Fruit fly (Drosophila melanogaster): ENCODE measurements around the gene atms.

The atms gene

DNA sequence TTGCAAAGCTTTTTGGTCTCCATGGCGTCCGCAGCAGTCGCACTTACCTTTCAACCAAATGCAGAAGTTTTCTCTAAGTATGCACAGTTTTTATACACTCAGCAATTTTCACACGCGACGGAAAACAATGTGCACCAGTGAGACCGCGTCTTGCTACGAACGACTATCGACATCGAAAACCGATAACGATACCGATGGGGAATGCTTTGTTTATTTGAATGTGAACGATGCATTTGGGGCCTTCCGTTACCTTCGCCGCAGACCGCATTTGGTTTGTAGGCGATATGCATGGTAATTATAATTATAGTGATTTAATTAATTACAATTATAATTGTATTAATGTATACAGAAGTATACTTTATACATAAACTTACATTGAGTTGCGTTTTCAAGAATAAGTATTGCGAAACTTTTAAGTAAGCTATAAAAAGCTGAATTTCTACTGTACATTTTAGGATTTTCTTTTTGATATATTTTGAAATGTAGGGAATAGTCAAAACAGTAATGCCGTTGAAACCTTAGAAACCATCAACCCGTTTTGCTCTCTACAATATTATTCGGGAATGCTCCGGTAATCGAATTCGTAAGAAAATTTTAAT lies 62.2 kb downstream of the atms start, which contains the start of the genes Hus1-like and ctrip (continued):
- TF ChIP-seq Kr (GFP tag; optimal IDR thresholded peaks at IDR 0.05): no peak
- no peak for TF ChIP-seq Oli (tag; optimal IDR thresholded peaks at IDR 0.05)
- TF ChIP-seq h (optimal IDR thresholded peaks at IDR 0.05): no peak
- peak; percentile 15 for TF ChIP-seq CG31365 (tag; optimal IDR thresholded peaks at IDR 0.05)
- peak; percentile 31; the same call in 1 of the 2 replicates for TF ChIP-seq hbn (GFP tag; IDR thresholded peaks at IDR 0.05; ENCODE audit: partially characterized antibody)
- TF ChIP-seq nmo (GFP tag; optimal IDR thresholded peaks at IDR 0.05): peak; percentile 33
- TF ChIP-seq CG30020 (tag; optimal IDR thresholded peaks at IDR 0.05): peak; percentile 95
- peak; percentile 63 for TF ChIP-seq pzg (GFP tag; optimal IDR thresholded peaks at IDR 0.05)
- TF ChIP-seq CG7745 (tag; optimal IDR thresholded peaks at IDR 0.05): no peak
- TF ChIP-seq CG17359 (tag; optimal IDR thresholded peaks at IDR 0.05): no peak

DNA sequence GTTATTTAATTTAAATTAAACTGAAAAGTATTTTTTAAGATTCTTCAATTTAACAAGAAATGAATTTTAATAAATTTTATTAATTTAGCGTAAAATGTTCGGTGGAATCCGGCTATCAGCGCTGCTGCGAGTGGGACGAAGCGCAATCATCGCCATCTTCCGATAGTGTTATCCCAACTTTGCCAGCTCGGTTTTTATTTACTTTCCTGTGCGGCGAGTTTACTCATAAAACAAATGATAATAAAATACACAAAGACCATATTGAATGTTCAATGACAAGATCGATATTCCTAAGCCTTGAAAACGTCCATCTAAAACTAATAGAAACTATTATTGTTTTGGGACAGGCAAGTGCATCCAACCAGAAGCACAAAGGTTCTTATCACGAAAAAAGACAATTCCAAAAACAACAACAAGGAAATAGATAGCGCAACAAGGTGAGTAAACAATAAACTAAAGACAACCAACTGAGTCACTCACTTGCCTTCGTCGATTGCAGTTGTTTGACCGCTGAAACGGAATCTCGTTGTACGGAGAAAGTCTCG lies 63.4 kb downstream of the atms start:
- TF ChIP-seq CG4360 (GFP tag; IDR thresholded peaks at IDR 0.05) (peak; percentile 71), aop (GFP tag; IDR thresholded peaks at IDR 0.05) (no peak), CG1792 (GFP tag; optimal IDR thresholded peaks at IDR 0.05) (peak; percentile 58), CG15011 (GFP tag; optimal IDR thresholded peaks at IDR 0.05) (peak; percentile 61), CG4617 (GFP tag; optimal IDR thresholded peaks at IDR 0.05; ENCODE audit: borderline replicate concordance) (peak; percentile 41), CG7271 (tag; optimal IDR thresholded peaks at IDR 0.05) (peak; percentile 12), CG15269 (tag; optimal IDR thresholded peaks at IDR 0.05) (no peak), CG8924 (tag; optimal IDR thresholded peaks at IDR 0.05) (peak; percentile 67), ssp (GFP tag; IDR thresholded peaks at IDR 0.05) (peak; percentile 98), tup (GFP tag; optimal IDR thresholded peaks at IDR 0.05) (no peak), CG2116 (GFP tag; optimal IDR thresholded peaks at IDR 0.05) (peak; percentile 55), CG42726 (GFP tag; IDR thresholded peaks at IDR 0.05; ENCODE audit: partially characterized antibody) (peak; percentile 71; the same call in 1 of the 2 replicates), Gug (GFP tag; IDR thresholded peaks at IDR 0.05) (peak; percentile 73; the same call in 3 of the 4 replicates), Sox102F (GFP tag; optimal IDR thresholded peaks at IDR 0.05) (no peak), unc-4 (GFP tag; IDR thresholded peaks at IDR 0.05; ENCODE audit: partially characterized antibody) (peak; percentile 62), CG11504 (tag; optimal IDR thresholded peaks at IDR 0.05) (no peak), CG8281 (tag; optimal IDR thresholded peaks at IDR 0.05) (peak; percentile 42), CG17802 (tag; optimal IDR thresholded peaks at IDR 0.05) (peak; percentile 91), fd96Cb (tag; optimal IDR thresholded peaks at IDR 0.05) (peak; percentile 33), CG14860 (GFP tag; IDR thresholded peaks at IDR 0.05; ENCODE audit: partially characterized antibody) (peak; percentile 43; the same call in 2 of the 3 replicates), Sin3A (optimal IDR thresholded peaks at IDR 0.05) (peak; percentile 38), Drgx (GFP tag; IDR thresholded peaks at IDR 0.05) (0 out of 2 replicates have a peak, but pooled peaks have one; percentile 5), Eip74EF (GFP tag; optimal IDR thresholded peaks at IDR 0.05) (peak in 1 of 2 experiments; percentile 95), gce (GFP tag; IDR thresholded peaks at IDR 0.05) (peak; percentile 68; the same call in 1 of the 3 replicates), BtbVII (GFP tag; optimal IDR thresholded peaks at IDR 0.05) (peak; percentile 77), br (optimal IDR thresholded peaks at IDR 0.05) (no peak), CG13424 (tag; optimal IDR thresholded peaks at IDR 0.05) (peak; percentile 63), CG12155 (GFP tag; optimal IDR thresholded peaks at IDR 0.05) (peak; percentile 32), B-H2 (GFP tag; optimal IDR thresholded peaks at IDR 0.05) (peak; percentile 48), CG18011 (GFP tag; optimal IDR thresholded peaks at IDR 0.05) (no peak), CG9727 (GFP tag; optimal IDR thresholded peaks at IDR 0.05) (peak; percentile 67), MBD-R2 (GFP tag; IDR thresholded peaks at IDR 0.05) (peak; percentile 50; the same call in 1 of the 2 replicates), hth (optimal IDR thresholded peaks at IDR 0.05) (no peak), CG10321 (GFP tag; IDR thresholded peaks at IDR 0.05) (0 out of 2 replicates have a peak, but pooled peaks have one; percentile 34), CG15601 (tag; optimal IDR thresholded peaks at IDR 0.05) (peak; percentile 91), grau (tag; optimal IDR thresholded peaks at IDR 0.05) (peak; percentile 42), Jarid2 (GFP tag; optimal IDR thresholded peaks at IDR 0.05) (no peak)
